Fruit fly (Drosophila melanogaster) S2 (cell line): ENCODE data around the gene CG5087.

Source experiments
- CG8478 ChIP-seq: fragments of >200 bp; optimal IDR thresholded peaks from 2 replicates; lab custom pipeline; 2018
- CTCF ChIP-seq, 2 experiments: fragments of >200 bp; optimal IDR thresholded peaks; 2 replicates each; lab custom pipeline; 2018

DNA sequence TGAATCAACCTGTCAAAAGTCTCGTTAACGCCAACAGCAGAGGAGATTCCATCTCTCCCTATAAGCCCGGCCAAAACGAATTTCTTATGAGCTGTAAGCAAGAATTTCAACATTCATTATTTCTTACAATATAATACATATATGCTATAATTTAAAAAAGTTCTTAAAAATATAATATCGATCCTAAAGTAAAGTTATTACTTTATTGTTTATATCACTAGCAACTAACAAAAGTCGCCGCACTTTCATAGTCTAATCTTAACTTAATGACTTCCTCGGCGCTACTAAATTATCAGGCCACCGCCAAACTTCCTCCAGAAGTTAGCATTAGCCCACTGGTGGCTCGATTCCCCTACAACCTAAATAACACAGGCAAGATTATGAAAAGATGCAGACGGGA is 35.6 kb downstream of the CG5087 start:
- TF ChIP-seq CG8478 (no peak), CTCF (optimal IDR thresholded peaks at IDR 0.05; lab: Kevin White, UChicago) (no peak)
